Fruit fly (Drosophila melanogaster): Measurements from ENCODE around the gene CG5194.

The CG5194 gene

dm6 chr3L:9042200-9042988 is 32.8 kb upstream of the CG5194 start:
- TF ChIP-seq repo (GFP tag; optimal IDR thresholded peaks at IDR 0.05): no peak
- peak; percentile 18 for TF ChIP-seq NfI (GFP tag; optimal IDR thresholded peaks at IDR 0.05)
- TF ChIP-seq CG2889 (GFP tag; IDR thresholded peaks at IDR 0.05): no peak
- TF ChIP-seq CG13296 (GFP tag; optimal IDR thresholded peaks at IDR 0.05): no peak
- TF ChIP-seq Gug (GFP tag; IDR thresholded peaks at IDR 0.05): no peak
- no peak; the same call in 1 of the 2 replicates for TF ChIP-seq CG6272 (GFP tag; IDR thresholded peaks at IDR 0.05)
- TF ChIP-seq HLHmδ (GFP tag; optimal IDR thresholded peaks at IDR 0.05): no peak
- TF ChIP-seq Eip74EF (GFP tag; optimal IDR thresholded peaks at IDR 0.05): peak in 1 of 2 experiments; percentile 25
- peak; percentile 50; the same call in 1 of the 2 replicates for TF ChIP-seq HLH3B (GFP tag; IDR thresholded peaks at IDR 0.05)
- no peak for TF ChIP-seq Nf-YB (GFP tag; optimal IDR thresholded peaks at IDR 0.05)
- TF ChIP-seq jigr1 (GFP tag; IDR thresholded peaks at IDR 0.05): no peak
- no peak for TF ChIP-seq nau (GFP tag; optimal IDR thresholded peaks at IDR 0.05)
- TF ChIP-seq unc-4 (GFP tag; IDR thresholded peaks at IDR 0.05; ENCODE audit: partially characterized antibody): no peak
- peak; percentile 28; the same call in 1 of the 2 replicates for TF ChIP-seq CG17328 (GFP tag; IDR thresholded peaks at IDR 0.05)
- TF ChIP-seq ham (GFP tag; IDR thresholded peaks at IDR 0.05): no peak
- no peak for TF ChIP-seq sna (GFP tag; IDR thresholded peaks at IDR 0.05; ENCODE audit: partially characterized antibody)
- TF ChIP-seq CG9932 (GFP tag; IDR thresholded peaks at IDR 0.05): no peak
- no peak for TF ChIP-seq CG15073 (GFP tag; optimal IDR thresholded peaks at IDR 0.05)
- TF ChIP-seq da (GFP tag; optimal IDR thresholded peaks at IDR 0.05): no peak
- TF ChIP-seq emc (GFP tag; optimal IDR thresholded peaks at IDR 0.05): no peak
- TF ChIP-seq B-H1 (GFP tag; IDR thresholded peaks at IDR 0.05): no peak
- peak; percentile 5 for TF ChIP-seq Xbp1 (GFP tag; optimal IDR thresholded peaks at IDR 0.05)
- TF ChIP-seq CG16815 (GFP tag; optimal IDR thresholded peaks at IDR 0.05): no peak
- TF ChIP-seq twi (tag; optimal IDR thresholded peaks at IDR 0.05): peak; percentile 48
- TF ChIP-seq Myb (GFP tag; optimal IDR thresholded peaks at IDR 0.05): no peak
- TF ChIP-seq CG6654 (GFP tag; optimal IDR thresholded peaks at IDR 0.05): no peak
- TF ChIP-seq ap (GFP tag; IDR thresholded peaks at IDR 0.05): no peak
- TF ChIP-seq ato (GFP tag; IDR thresholded peaks at IDR 0.05; ENCODE audit: partially characterized antibody): no peak
- TF ChIP-seq CG2116 (GFP tag; optimal IDR thresholded peaks at IDR 0.05): no peak
- TF ChIP-seq CG9876 (GFP tag; optimal IDR thresholded peaks at IDR 0.05): no peak
- TF ChIP-seq CG9609 (GFP tag; optimal IDR thresholded peaks at IDR 0.05): no peak
- TF ChIP-seq CG7556 (GFP tag; optimal IDR thresholded peaks at IDR 0.05): peak; percentile 39
- no peak for TF ChIP-seq Dp (GFP tag; optimal IDR thresholded peaks at IDR 0.05)
- peak; percentile 64 for TF ChIP-seq CG11504 (tag; optimal IDR thresholded peaks at IDR 0.05)
- peak; percentile 59 for TF ChIP-seq CG7839 (tag; optimal IDR thresholded peaks at IDR 0.05)
- TF ChIP-seq zen2 (GFP tag; IDR thresholded peaks at IDR 0.05; ENCODE audit: partially characterized antibody): no peak
- no peak for TF ChIP-seq Fer3 (tag; optimal IDR thresholded peaks at IDR 0.05)
- no peak for TF ChIP-seq cato (GFP tag; optimal IDR thresholded peaks at IDR 0.05; ENCODE audit: borderline replicate concordance)
- peak; percentile 49 for TF ChIP-seq Oli (tag; optimal IDR thresholded peaks at IDR 0.05)
- no peak for TF ChIP-seq schlank (tag; optimal IDR thresholded peaks at IDR 0.05)
- TF ChIP-seq Dref (GFP tag; IDR thresholded peaks at IDR 0.05): no peak
- TF ChIP-seq lmd (GFP tag; IDR thresholded peaks at IDR 0.05): peak; percentile 25; the same call in 1 of the 2 replicates
- peak; percentile 55 for TF ChIP-seq row (GFP tag; IDR thresholded peaks at IDR 0.05)
- no peak for TF ChIP-seq sqz (GFP tag; optimal IDR thresholded peaks at IDR 0.05)
- no peak for TF ChIP-seq ab (GFP tag; optimal IDR thresholded peaks at IDR 0.05)
- no peak for TF ChIP-seq CG34376 (GFP tag; optimal IDR thresholded peaks at IDR 0.05)
- no peak for TF ChIP-seq Chrac-16 (GFP tag; optimal IDR thresholded peaks at IDR 0.05)
- TF ChIP-seq fd96Cb (tag; optimal IDR thresholded peaks at IDR 0.05): peak; percentile 66
- TF ChIP-seq dimm (GFP tag; IDR thresholded peaks at IDR 0.05): no peak

Data from whole organism, embryonic.